Fruit fly (Drosophila melanogaster) whole organism, embryonic: ENCODE data around the gene Yif1.
A peak's percentile ranks its signal among the peaks of the same experiment; 100 is the strongest.

ENCODE experiments used
- Blimp-1 ChIP-seq: fragments of 200-800 bp; sonication (Bioruptor generic); optimal IDR thresholded peaks from 3 replicates; lab custom pipeline; 2018; ENCODE audit warnings: missing biosample characterization, missing genetic modification characterization, mild to moderate bottlenecking, moderate library complexity, missing genetic modification reagents
- CG10147 ChIP-seq: fragments of 200-800 bp; sonication (Bioruptor generic); optimal IDR thresholded peaks from 2 replicates; lab custom pipeline; 2019; ENCODE audit warnings: missing biosample characterization, mild to moderate bottlenecking, missing genetic modification characterization, moderate library complexity
- CG10959 ChIP-seq: fragments of 200-800 bp; sonication (Bioruptor generic); IDR thresholded peaks from 2 replicates; pipeline ENCODE4 v1.3.6; 2022; ENCODE audit warnings: missing biosample characterization, missing genetic modification characterization
- CG11456 ChIP-seq: fragments of 200-800 bp; sonication (Bioruptor generic); IDR thresholded peaks from 3 replicates; pipeline ENCODE4 v1.3.6; 2022; ENCODE audit warnings: missing biosample characterization, missing genetic modification characterization
- CG15073 ChIP-seq: fragments of 200-800 bp; sonication (Bioruptor generic); optimal IDR thresholded peaks from 2 replicates; lab custom pipeline; 2016; ENCODE audit warnings: missing biosample characterization, missing genetic modification characterization
- CG17612 ChIP-seq: fragments of 200-800 bp; sonication (Bioruptor generic); IDR thresholded peaks from 2 replicates; pipeline ENCODE4 v1.3.6; 2022; ENCODE audit warnings: missing biosample characterization, missing genetic modification characterization
- CG1832 ChIP-seq: fragments of 200-800 bp; sonication (Bioruptor generic); optimal IDR thresholded peaks from 2 replicates; lab custom pipeline; 2017; ENCODE audit warnings: missing biosample characterization, mild to moderate bottlenecking, missing genetic modification characterization, inconsistent platforms
- CG18599 ChIP-seq: fragments of 200-800 bp; sonication (Bioruptor generic); optimal IDR thresholded peaks from 3 replicates; lab custom pipeline; 2017; ENCODE audit warnings: missing biosample characterization, missing genetic modification characterization, mild to moderate bottlenecking, moderate library complexity, missing genetic modification reagents
- CG2678 ChIP-seq: fragments of 200-800 bp; sonication (Bioruptor generic); optimal IDR thresholded peaks from 3 replicates; lab custom pipeline; 2019; ENCODE audit warnings: missing biosample characterization, mild to moderate bottlenecking, missing genetic modification characterization, moderate library complexity
- CG3281 ChIP-seq: fragments of 200-800 bp; sonication (Bioruptor generic); optimal IDR thresholded peaks from 3 replicates; lab custom pipeline; 2017; ENCODE audit warnings: missing biosample characterization, mild to moderate bottlenecking, missing genetic modification characterization
- CG33557 ChIP-seq: fragments of 200-800 bp; sonication (Bioruptor generic); optimal IDR thresholded peaks from 2 replicates; lab custom pipeline; 2019; ENCODE audit warnings: missing biosample characterization, mild to moderate bottlenecking, missing genetic modification characterization, moderate library complexity
- CG34376 ChIP-seq: fragments of 200-800 bp; sonication (Bioruptor generic); optimal IDR thresholded peaks from 2 replicates; lab custom pipeline; 2018; ENCODE audit warnings: missing biosample characterization, mild to moderate bottlenecking, missing genetic modification characterization
- CG4404 ChIP-seq: fragments of 200-800 bp; sonication (Bioruptor generic); IDR thresholded peaks from 2 replicates; pipeline ENCODE4 v1.3.6; 2022; ENCODE audit warnings: missing biosample characterization, missing genetic modification characterization
- CG4820 ChIP-seq: fragments of 200-800 bp; sonication (Bioruptor generic); optimal IDR thresholded peaks from 3 replicates; lab custom pipeline; 2016; ENCODE audit warnings: missing biosample characterization, missing genetic modification characterization
- CG6689 ChIP-seq: fragments of 200-800 bp; sonication (Bioruptor generic); IDR thresholded peaks from 2 replicates; pipeline ENCODE4 v1.3.6; 2022; ENCODE audit warnings: missing biosample characterization, missing genetic modification characterization
- CG7556 ChIP-seq: fragments of 200-800 bp; sonication (Bioruptor generic); optimal IDR thresholded peaks from 2 replicates; lab custom pipeline; 2017; ENCODE audit warnings: missing biosample characterization, mild to moderate bottlenecking, missing genetic modification characterization
- CG7839 ChIP-seq: fragments of 200-800 bp; sonication (Bioruptor generic); optimal IDR thresholded peaks from 3 replicates; lab custom pipeline; 2018; ENCODE audit warnings: missing biosample characterization, mild to moderate bottlenecking, missing genetic modification characterization, moderate library complexity
- CG9817 ChIP-seq: fragments of 200-800 bp; sonication (Bioruptor generic); optimal IDR thresholded peaks from 2 replicates; lab custom pipeline; 2018; ENCODE audit warnings: missing biosample characterization, mild to moderate bottlenecking, missing genetic modification characterization, moderate library complexity
- Deaf1 ChIP-seq: fragments of 200-800 bp; optimal IDR thresholded peaks from 3 replicates; lab custom pipeline; 2019; ENCODE audit warnings: missing biosample characterization, mild to moderate bottlenecking, missing genetic modification characterization, moderate library complexity
- Eip74EF ChIP-seq, 2 experiments: fragments of 200-800 bp in 1 of 2; fragments of >200 bp in 1 of 2; sonication (Bioruptor generic) in 1 of 2; optimal IDR thresholded peaks; 2 replicates each; lab custom pipeline; 2017 to 2019; ENCODE audit warnings: missing biosample characterization in 2 of 2, missing genetic modification characterization in 2 of 2, mild to moderate bottlenecking in 1 of 2, moderate library complexity in 1 of 2
- Ets65A ChIP-seq: fragments of 200-800 bp; sonication (Bioruptor generic); peaks from one replicate; lab custom pipeline; 2016; ENCODE audit warnings: missing biosample characterization, missing genetic modification characterization
- Fer1 ChIP-seq: fragments of 200-800 bp; sonication (Bioruptor generic); optimal IDR thresholded peaks from 2 replicates; lab custom pipeline; 2017; ENCODE audit warnings: missing biosample characterization, mild to moderate bottlenecking, missing genetic modification characterization
- HHEX ChIP-seq: fragments of 200-800 bp; sonication (Bioruptor generic); optimal IDR thresholded peaks from 3 replicates; lab custom pipeline; 2017; ENCODE audit warnings: missing biosample characterization, mild to moderate bottlenecking, missing genetic modification characterization, missing genetic modification reagents
- Hand ChIP-seq: fragments of 200-800 bp; sonication (Bioruptor generic); optimal IDR thresholded peaks from 2 replicates; lab custom pipeline; 2017; ENCODE audit warnings: mild to moderate bottlenecking, missing biosample characterization, missing genetic modification reagents, missing genetic modification characterization
- Hmr ChIP-seq: fragments of 200-800 bp; sonication (Bioruptor generic); optimal IDR thresholded peaks from 3 replicates; lab custom pipeline; 2017; ENCODE audit warnings: mild to moderate bottlenecking, missing biosample characterization, missing genetic modification reagents, missing genetic modification characterization
- NfI ChIP-seq: fragments of 200-800 bp; sonication (Bioruptor generic); optimal IDR thresholded peaks from 3 replicates; lab custom pipeline; 2018; ENCODE audit warnings: missing biosample characterization, mild to moderate bottlenecking, missing genetic modification characterization, moderate library complexity
- Pdp1 ChIP-seq, 2 experiments: fragments of 200-800 bp; sonication (Bioruptor generic); optimal IDR thresholded peaks; 3 replicates each; lab custom pipeline; 2016; ENCODE audit warnings: missing biosample characterization in 2 of 2, missing genetic modification characterization in 2 of 2, mild to moderate bottlenecking in 1 of 2, moderate library complexity in 1 of 2
- Ptx1 ChIP-seq: fragments of 200-800 bp; sonication (Bioruptor generic); IDR thresholded peaks from 2 replicates; pipeline ENCODE4 v1.3.6; 2022; ENCODE audit warnings: missing biosample characterization, missing genetic modification characterization
- Sin3A ChIP-seq: fragments of >200 bp; optimal IDR thresholded peaks from 2 replicates; lab custom pipeline; 2018
- Sox100B ChIP-seq: fragments of 200-800 bp; sonication (Bioruptor generic); optimal IDR thresholded peaks from 3 replicates; lab custom pipeline; 2018; ENCODE audit warnings: missing biosample characterization, mild to moderate bottlenecking, missing genetic modification characterization
- Taf1 ChIP-seq: fragments of 200-800 bp; sonication (Bioruptor generic); IDR thresholded peaks from 2 replicates; pipeline ENCODE4 v1.3.6; 2022; ENCODE audit warnings: missing biosample characterization, missing genetic modification characterization
- Trl ChIP-seq, 3 experiments: fragments of >200 bp in 2 of 3; fragments of 200-800 bp in 1 of 3; sonication (Bioruptor generic) in 1 of 3; optimal IDR thresholded peaks; 2 replicates in 1 of 3; 3 replicates in 2 of 3; lab custom pipeline; 2016 to 2017; ENCODE audit warnings: missing biosample characterization in 1 of 3, missing genetic modification characterization in 1 of 3
- amos ChIP-seq: fragments of 200-800 bp; sonication (Bioruptor generic); IDR thresholded peaks from 2 replicates; pipeline ENCODE4 v1.3.6; 2022; ENCODE audit warnings: missing biosample characterization, missing genetic modification characterization; ENCODE audit not compliant: partially characterized antibody
- caup ChIP-seq: fragments of 200-800 bp; sonication (Bioruptor generic); optimal IDR thresholded peaks from 3 replicates; lab custom pipeline; 2017; ENCODE audit warnings: missing biosample characterization, mild to moderate bottlenecking, missing genetic modification characterization, moderate library complexity; ENCODE audit not compliant: severe bottlenecking
- dan ChIP-seq: fragments of 200-800 bp; sonication (Bioruptor generic); IDR thresholded peaks from 2 replicates; pipeline ENCODE4 v1.3.6; 2022; ENCODE audit warnings: missing biosample characterization, missing genetic modification characterization
- dm ChIP-seq: fragments of 200-800 bp; sonication (Bioruptor generic); optimal IDR thresholded peaks from 3 replicates; lab custom pipeline; 2016; ENCODE audit warnings: missing biosample characterization, missing genetic modification characterization
- dmrt99B ChIP-seq: fragments of 200-800 bp; sonication (Bioruptor generic); optimal IDR thresholded peaks from 2 replicates; lab custom pipeline; 2018; ENCODE audit warnings: missing biosample characterization, mild to moderate bottlenecking, missing genetic modification characterization, moderate library complexity
- emc ChIP-seq: fragments of 200-800 bp; sonication (Bioruptor generic); optimal IDR thresholded peaks from 2 replicates; lab custom pipeline; 2016; ENCODE audit warnings: missing biosample characterization, missing genetic modification characterization
- gem ChIP-seq: fragments of 200-800 bp; sonication (Bioruptor generic); optimal IDR thresholded peaks from 2 replicates; lab custom pipeline; 2019; ENCODE audit warnings: missing biosample characterization, mild to moderate bottlenecking, missing genetic modification characterization, moderate library complexity
- jumu ChIP-seq: fragments of 200-800 bp; sonication (Bioruptor generic); optimal IDR thresholded peaks from 3 replicates; lab custom pipeline; 2016; ENCODE audit warnings: missing biosample characterization, missing genetic modification characterization
- kay ChIP-seq: fragments of 200-800 bp; sonication (Bioruptor generic); optimal IDR thresholded peaks from 2 replicates; lab custom pipeline; 2016; ENCODE audit warnings: missing biosample characterization, missing genetic modification characterization
- lab ChIP-seq: fragments of 200-800 bp; sonication (Bioruptor generic); optimal IDR thresholded peaks from 3 replicates; lab custom pipeline; 2017; ENCODE audit warnings: missing biosample characterization, missing genetic modification characterization, mild to moderate bottlenecking, moderate library complexity, missing genetic modification reagents
- mirr ChIP-seq: fragments of 200-800 bp; sonication (Bioruptor generic); optimal IDR thresholded peaks from 3 replicates; lab custom pipeline; 2018; ENCODE audit warnings: missing biosample characterization, mild to moderate bottlenecking, missing genetic modification characterization
- nmo ChIP-seq: fragments of 200-800 bp; sonication (Bioruptor generic); optimal IDR thresholded peaks from 2 replicates; lab custom pipeline; 2018; ENCODE audit warnings: missing biosample characterization, mild to moderate bottlenecking, missing genetic modification characterization, moderate library complexity
- pnt ChIP-seq: fragments of 200-800 bp; sonication (Bioruptor generic); optimal IDR thresholded peaks from 3 replicates; lab custom pipeline; 2016; ENCODE audit warnings: missing biosample characterization, missing genetic modification characterization
- psq ChIP-seq: fragments of 200-800 bp; sonication (Bioruptor generic); optimal IDR thresholded peaks from 2 replicates; lab custom pipeline; 2017; ENCODE audit warnings: missing biosample characterization, missing genetic modification characterization
- row ChIP-seq: fragments of 200-800 bp; sonication (Bioruptor generic); IDR thresholded peaks from 3 replicates; pipeline ENCODE4 v1.3.6; 2022; ENCODE audit warnings: missing biosample characterization, missing genetic modification characterization
- scrt ChIP-seq: fragments of 200-800 bp; sonication (Bioruptor generic); optimal IDR thresholded peaks from 2 replicates; lab custom pipeline; 2018; ENCODE audit warnings: missing biosample characterization, mild to moderate bottlenecking, missing genetic modification characterization, moderate library complexity
- sens ChIP-seq: fragments of 200-800 bp; sonication (Bioruptor generic); peaks from one replicate; lab custom pipeline; 2016; ENCODE audit warnings: missing biosample characterization, missing genetic modification characterization
- sima ChIP-seq: fragments of 200-800 bp; sonication (Bioruptor generic); optimal IDR thresholded peaks from 2 replicates; lab custom pipeline; 2016; ENCODE audit warnings: missing biosample characterization, missing genetic modification characterization
- so ChIP-seq: fragments of 200-800 bp; sonication (Bioruptor generic); IDR thresholded peaks from 3 replicates; pipeline ENCODE4 v1.3.6; 2022; ENCODE audit warnings: missing biosample characterization, missing genetic modification characterization

The Yif1 gene

dm6 chr3R:26671525-26672132 is 46.0 kb upstream of the Yif1 start (continued):
- TF ChIP-seq scrt: peak; percentile 24
- TF ChIP-seq row: 0 out of 3 replicates have a peak, but pooled peaks have one; percentile 30
- TF ChIP-seq Sin3A (lab: Kevin White, UChicago): no peak
- TF ChIP-seq Hand (GFP tag; lab: Kevin White, UChicago): peak; percentile 27
- TF ChIP-seq dmrt99B (tag; lab: Kevin White, UChicago): peak; percentile 37
- no peak for TF ChIP-seq CG10959 (GFP tag; lab: Robert Waterston, UW)
- peak; percentile 41 for TF ChIP-seq gem (tag; lab: Kevin White, UChicago)
- no peak for TF ChIP-seq psq (GFP tag; lab: Kevin White, UChicago)
- no peak for TF ChIP-seq CG15073 (GFP tag; lab: Kevin White, UChicago)
- peak; percentile 6 for TF ChIP-seq Deaf1 (tag; lab: Kevin White, UChicago)
- TF ChIP-seq CG6689 (GFP tag; lab: Robert Waterston, UW): no peak
- peak; percentile 60 for TF ChIP-seq lab (GFP tag; lab: Kevin White, UChicago)
- TF ChIP-seq Sox100B (GFP tag; lab: Kevin White, UChicago): peak; percentile 13
- TF ChIP-seq CG7556: peak; percentile 55
- no peak for TF ChIP-seq CG17612 (GFP tag; lab: Robert Waterston, UW)
- no peak for TF ChIP-seq Taf1
- TF ChIP-seq CG10147: peak; percentile 27
- no peak for TF ChIP-seq CG4404
- no peak for TF ChIP-seq sima (GFP tag; lab: Kevin White, UChicago)
- TF ChIP-seq CG9817 (tag; lab: Kevin White, UChicago): peak; percentile 6
- peak; percentile 53 for TF ChIP-seq Hmr
- peak; percentile 39 for TF ChIP-seq CG7839
- peak; percentile 53 for TF ChIP-seq CG3281 (GFP tag; lab: Kevin White, UChicago)
- peak; percentile 63 for TF ChIP-seq Fer1 (GFP tag; lab: Kevin White, UChicago)
- peak; percentile 11 for TF ChIP-seq caup (GFP tag; lab: Kevin White, UChicago)
- TF ChIP-seq pnt (GFP tag; lab: Kevin White, UChicago): no peak
- TF ChIP-seq CG18599 (GFP tag; lab: Kevin White, UChicago): peak; percentile 73
- TF ChIP-seq jumu: no peak
- peak; percentile 12 for TF ChIP-seq HHEX
- peak; percentile 37 for TF ChIP-seq mirr (GFP tag; lab: Kevin White, UChicago)
- TF ChIP-seq Ets65A (GFP tag; lab: Kevin White, UChicago): peak; percentile 59
- no peak for TF ChIP-seq emc (GFP tag; lab: Kevin White, UChicago)
- no peak for TF ChIP-seq CG11456 (GFP tag; lab: Robert Waterston, UW)
- TF ChIP-seq sens (GFP tag; lab: Kevin White, UChicago): peak; percentile 68
- TF ChIP-seq CG2678 (tag; lab: Kevin White, UChicago): peak; percentile 66
- no peak for TF ChIP-seq CG33557 (GFP tag; lab: Kevin White, UChicago)
- TF ChIP-seq Pdp1 (GFP tag; optimal IDR thresholded peaks at IDR 0.05; lab: Kevin White, UChicago): no peak
- TF ChIP-seq nmo (GFP tag; lab: Kevin White, UChicago): peak; percentile 16

- TF ChIP-seq dan (GFP tag; lab: Robert Waterston, UW) (no peak), NfI (no peak), CG1832 (no peak), so (GFP tag; lab: Robert Waterston, UW) (no peak), Ptx1 (GFP tag; lab: Robert Waterston, UW) (no peak), Eip74EF (GFP tag; optimal IDR thresholded peaks at IDR 0.05; lab: Kevin White, UChicago) (no peak), CG34376 (GFP tag; lab: Kevin White, UChicago) (no peak), Trl (optimal IDR thresholded peaks at IDR 0.05; lab: Kevin White, UChicago) (peak; percentile 31 to 43), Trl (GFP tag; optimal IDR thresholded peaks at IDR 0.05; lab: Kevin White, UChicago) (no peak), amos (GFP tag; lab: Robert Waterston, UW) (0 out of 2 replicates have a peak, but pooled peaks have one; percentile 3), Blimp-1 (GFP tag; lab: Kevin White, UChicago) (no peak), CG4820 (no peak), dm (no peak), kay (GFP tag; lab: Kevin White, UChicago) (no peak)
These were observed 35.7 kb upstream of the Yif1 start, which contains the start of gene beat-VII for dm6 chr3R:26681947-26682346. Gene beat-VII, minus strand, starts transcription at chr3R:26681966.
